Worm (Caenorhabditis elegans): Measurements from ENCODE around the gene odr-1.

Gene odr-1

ce11 chrX:13518861-13519713, 31.7 kb downstream of the odr-1 start, which contains the start of the genes cdk-4 and F18H3.1 (continued):
- peak; percentile 20 for TF ChIP-seq elt-1 (tag; optimal IDR thresholded peaks at IDR 0.05)
- no peak for TF ChIP-seq nhr-28 (tag; optimal IDR thresholded peaks at IDR 0.05)
- no peak for TF ChIP-seq tbx-2 (tag; optimal IDR thresholded peaks at IDR 0.05)
- TF ChIP-seq snpc-4 (tag; optimal IDR thresholded peaks at IDR 0.05): no peak

ce11 chrX:13514384-13514783, 36.4 kb downstream of the odr-1 start:
- TF ChIP-seq ceh-82 (tag; optimal IDR thresholded peaks at IDR 0.05): peak; percentile 94
- TF ChIP-seq nhr-43 (tag; optimal IDR thresholded peaks at IDR 0.05; ENCODE audit: poor library complexity, severe bottlenecking): peak; percentile 95
- TF ChIP-seq lsy-12 (tag; optimal IDR thresholded peaks at IDR 0.05): peak; percentile 62
- TF ChIP-seq egl-27 (tag; optimal IDR thresholded peaks at IDR 0.05): peak; percentile 77
- peak; percentile 82 for TF ChIP-seq R02D3.7 (tag; optimal IDR thresholded peaks at IDR 0.05)
- TF ChIP-seq ztf-4 (tag; optimal IDR thresholded peaks at IDR 0.05): no peak
- TF ChIP-seq elt-1 (tag; optimal IDR thresholded peaks at IDR 0.05): peak; percentile 47
- TF ChIP-seq ama-1 (optimal IDR thresholded peaks at IDR 0.05): no peak
- peak; percentile 90 for TF ChIP-seq pha-4 (tag; optimal IDR thresholded peaks at IDR 0.05)
- TF ChIP-seq lin-39 (tag; optimal IDR thresholded peaks at IDR 0.05): peak; percentile 69
- peak; percentile 27 for TF ChIP-seq fos-1 (tag; optimal IDR thresholded peaks at IDR 0.05)
- TF ChIP-seq ceh-16 (tag; optimal IDR thresholded peaks at IDR 0.05): peak; percentile 53
- TF ChIP-seq skn-1 (tag; optimal IDR thresholded peaks at IDR 0.05): peak; percentile 95
- TF ChIP-seq mml-1 (tag; optimal IDR thresholded peaks at IDR 0.05): no peak
- TF ChIP-seq pqm-1 (tag; optimal IDR thresholded peaks at IDR 0.05): peak; percentile 73
- peak; percentile 60 for TF ChIP-seq nhr-11 (tag; optimal IDR thresholded peaks at IDR 0.05)
- TF ChIP-seq ceh-9 (tag; optimal IDR thresholded peaks at IDR 0.05): no peak
- peak; percentile 12 for TF ChIP-seq mdl-1 (tag; optimal IDR thresholded peaks at IDR 0.05)
- TF ChIP-seq nhr-77 (tag; optimal IDR thresholded peaks at IDR 0.05): peak; percentile 94
- TF ChIP-seq tbx-2 (tag; optimal IDR thresholded peaks at IDR 0.05): peak; percentile 95
- TF ChIP-seq unc-39 (tag; optimal IDR thresholded peaks at IDR 0.05): no peak
- TF ChIP-seq nhr-76 (tag; optimal IDR thresholded peaks at IDR 0.05): peak; percentile 41
- no peak for TF ChIP-seq ztf-11 (tag; optimal IDR thresholded peaks at IDR 0.05)
- TF ChIP-seq nhr-67 (tag; optimal IDR thresholded peaks at IDR 0.05): no peak
- TF ChIP-seq snpc-4 (tag; optimal IDR thresholded peaks at IDR 0.05): peak; percentile 81
- TF ChIP-seq nhr-12 (tag; optimal IDR thresholded peaks at IDR 0.05): peak; percentile 11
- TF ChIP-seq nhr-23 (tag; optimal IDR thresholded peaks at IDR 0.05): peak; percentile 96
- TF ChIP-seq elt-3 (tag; optimal IDR thresholded peaks at IDR 0.05): peak in 1 of 3 experiments; percentile 63
- TF ChIP-seq egl-5 (tag; optimal IDR thresholded peaks at IDR 0.05): peak; percentile 42
- peak; percentile 97 for TF ChIP-seq jun-1 (tag; optimal IDR thresholded peaks at IDR 0.05)
- TF ChIP-seq unc-62 (GFP tag; optimal IDR thresholded peaks at IDR 0.05): no peak
- peak; percentile 78 for TF ChIP-seq hmg-11 (tag; optimal IDR thresholded peaks at IDR 0.05)
- no peak for TF ChIP-seq zag-1 (tag; optimal IDR thresholded peaks at IDR 0.05)
- TF ChIP-seq sea-2 (GFP tag; optimal IDR thresholded peaks at IDR 0.05): no peak
- peak; percentile 75 for TF ChIP-seq nhr-25 (tag; optimal IDR thresholded peaks at IDR 0.05)
- peak; percentile 4 for TF ChIP-seq daf-12 (tag; optimal IDR thresholded peaks at IDR 0.05)
- no peak for TF ChIP-seq fkh-2 (tag; optimal IDR thresholded peaks at IDR 0.05)
- peak; percentile 54 for TF ChIP-seq nfya-1 (tag; optimal IDR thresholded peaks at IDR 0.05; ENCODE audit: insufficient read depth)
- peak in 1 of 2 experiments; percentile 80 for TF ChIP-seq eor-1 (tag; optimal IDR thresholded peaks at IDR 0.05)
- TF ChIP-seq elt-2 (tag; optimal IDR thresholded peaks at IDR 0.05): peak; percentile 50
- peak; percentile 12 for TF ChIP-seq lin-15B (tag; optimal IDR thresholded peaks at IDR 0.05)
- peak; percentile 65 for TF ChIP-seq fkh-10 (GFP tag; optimal IDR thresholded peaks at IDR 0.05)
- no peak for TF ChIP-seq nhr-28 (tag; optimal IDR thresholded peaks at IDR 0.05)
- TF ChIP-seq ZK546.5 (tag; optimal IDR thresholded peaks at IDR 0.05): no peak
- no peak for TF ChIP-seq nhr-237 (tag; optimal IDR thresholded peaks at IDR 0.05)
- TF ChIP-seq ceh-28 (tag; optimal IDR thresholded peaks at IDR 0.05): peak; percentile 98
- peak; percentile 61 for TF ChIP-seq aly-2 (tag; optimal IDR thresholded peaks at IDR 0.05)

Data from whole organism, L3 larva.